Worm (Caenorhabditis elegans) whole organism, young adult: Measurements from ENCODE around the gene his-69.

Experiments
- B0019.2 ChIP-seq: fragments of 200-800 bp; sonication (Bioruptor generic); conservative IDR thresholded peaks from 2 replicates; pipeline ENCODE4 v1.3.6; 2022; ENCODE audit warnings: missing genetic modification reagents, missing genetic modification characterization, missing compliant biosample characterization
- B0035.1 ChIP-seq: sonication (generic microtip); optimal IDR thresholded peaks from 2 replicates; lab custom pipeline; 2016; ENCODE audit warnings: missing genetic modification characterization, mild to moderate bottlenecking, missing compliant biosample characterization, missing genotype, missing genetic modification reagents
- F22D6.2 ChIP-seq: sonication (generic microtip); optimal IDR thresholded peaks from 2 replicates; lab custom pipeline; 2016; ENCODE audit warnings: mild to moderate bottlenecking, missing genetic modification characterization, missing compliant biosample characterization
- F33H1.4 ChIP-seq: fragments of 200-800 bp; sonication (Bioruptor generic); IDR thresholded peaks from 2 replicates; pipeline ENCODE4 v1.3.6; 2022; ENCODE audit warnings: missing genetic modification reagents, missing genetic modification characterization, missing compliant biosample characterization
- F39B2.1 ChIP-seq: fragments of 200-800 bp; sonication (Bioruptor generic); IDR thresholded peaks from 2 replicates; pipeline ENCODE4 v1.3.6; 2022; ENCODE audit warnings: missing genetic modification reagents, missing genetic modification characterization, missing compliant biosample characterization
- F49E8.2 ChIP-seq: sonication (generic microtip); optimal IDR thresholded peaks from 3 replicates; lab custom pipeline; 2017; ENCODE audit warnings: missing genetic modification characterization, mild to moderate bottlenecking, missing compliant biosample characterization, antibody characterized with exemption, moderate library complexity; ENCODE audit not compliant: insufficient read depth
- Y53F4B.3 ChIP-seq: fragments of 200-800 bp; sonication (Bioruptor generic); IDR thresholded peaks from 2 replicates; pipeline ENCODE4 v1.3.6; 2022; ENCODE audit warnings: missing genetic modification reagents, missing genetic modification characterization, missing compliant biosample characterization
- Y56A3A.18 ChIP-seq: fragments of 200-800 bp; sonication (Bioruptor generic); IDR thresholded peaks from 2 replicates; pipeline ENCODE4 v1.3.6; 2022; ENCODE audit warnings: missing genetic modification reagents, missing genetic modification characterization, missing compliant biosample characterization
- akir-1 ChIP-seq: fragments of 200-800 bp; sonication (Bioruptor generic); optimal IDR thresholded peaks from 2 replicates; lab custom pipeline; 2018; ENCODE audit warnings: mild to moderate bottlenecking, missing genetic modification characterization, moderate library complexity, missing compliant biosample characterization
- ama-1 ChIP-seq, 3 experiments: fragments of 150-350 bp in 1 of 3; sonication (generic microtip) in 2 of 3; optimal IDR thresholded peaks; 2 replicates each; lab custom pipeline; 2014 to 2018; ENCODE audit warnings: missing biosample characterization in 2 of 3, missing genetic modification characterization in 2 of 3, missing genetic modification reagents in 2 of 3
- athp-1 ChIP-seq: sonication (generic microtip); optimal IDR thresholded peaks from 2 replicates; lab custom pipeline; 2017; ENCODE audit warnings: mild to moderate bottlenecking, missing genetic modification characterization, missing compliant biosample characterization
- attf-6 ChIP-seq: fragments of 200-800 bp; sonication (Bioruptor generic); IDR thresholded peaks from 2 replicates; pipeline ENCODE4 v1.3.6; 2022; ENCODE audit warnings: missing genetic modification reagents, missing genetic modification characterization, missing compliant biosample characterization
- bed-1 ChIP-seq: fragments of 200-800 bp; sonication (Bioruptor generic); IDR thresholded peaks from 2 replicates; pipeline ENCODE4 v1.3.6; 2022; ENCODE audit warnings: missing genetic modification reagents, missing genetic modification characterization, missing compliant biosample characterization
- cebp-1 ChIP-seq, 2 experiments: fragments of 200-800 bp in 1 of 2; sonication (Bioruptor generic) in 1 of 2; sonication (generic microtip) in 1 of 2; IDR thresholded peaks in 1 of 2; optimal IDR thresholded peaks in 1 of 2; 2 replicates each; pipeline versions ENCODE4 v1.3.6 to Lab custom; 2017 to 2022; ENCODE audit warnings: missing compliant biosample characterization in 2 of 2, missing genetic modification characterization in 2 of 2, mild to moderate bottlenecking in 1 of 2, missing genetic modification reagents in 1 of 2, moderate library complexity in 1 of 2
- ceh-100 ChIP-seq: fragments of 200-800 bp; sonication (Bioruptor generic); IDR thresholded peaks from 2 replicates; pipeline ENCODE4 v1.3.6; 2022; ENCODE audit warnings: missing genetic modification reagents, missing genetic modification characterization, missing compliant biosample characterization
- ceh-40 ChIP-seq: fragments of 200-800 bp; sonication (Bioruptor generic); IDR thresholded peaks from 2 replicates; pipeline ENCODE4 v1.3.6; 2022; ENCODE audit warnings: missing genetic modification characterization, missing compliant biosample characterization
- ceh-79 ChIP-seq: sonication (generic microtip); optimal IDR thresholded peaks from 2 replicates; lab custom pipeline; 2017; ENCODE audit warnings: mild to moderate bottlenecking, missing genetic modification characterization, missing compliant biosample characterization
- ceh-91 ChIP-seq: fragments of 200-800 bp; sonication (Bioruptor generic); IDR thresholded peaks from 2 replicates; pipeline ENCODE4 v1.3.6; 2022; ENCODE audit warnings: missing genetic modification reagents, missing genetic modification characterization, missing compliant biosample characterization
- chd-7 ChIP-seq: sonication (generic microtip); optimal IDR thresholded peaks from 2 replicates; lab custom pipeline; 2016; ENCODE audit warnings: mild to moderate bottlenecking, missing genetic modification characterization, moderate library complexity, missing compliant biosample characterization
- egrh-3 ChIP-seq: fragments of 200-800 bp; sonication (Bioruptor generic); IDR thresholded peaks from 2 replicates; pipeline ENCODE4 v1.3.6; 2022; ENCODE audit warnings: missing genetic modification reagents, missing genetic modification characterization, missing compliant biosample characterization
- ekl-4 ChIP-seq: fragments of 200-800 bp; sonication (Bioruptor generic); IDR thresholded peaks from 2 replicates; pipeline ENCODE4 v1.3.6; 2022; ENCODE audit warnings: missing genetic modification reagents, missing genetic modification characterization, missing compliant biosample characterization
- ets-4 ChIP-seq: fragments of 200-800 bp; sonication (Bioruptor generic); optimal IDR thresholded peaks from 2 replicates; lab custom pipeline; 2018; ENCODE audit warnings: mild to moderate bottlenecking, missing genetic modification characterization, missing compliant biosample characterization
- gei-17 ChIP-seq: fragments of 200-800 bp; sonication (Bioruptor generic); optimal IDR thresholded peaks from 2 replicates; lab custom pipeline; 2018; ENCODE audit warnings: mild to moderate bottlenecking, missing genetic modification characterization, missing compliant biosample characterization
- him-1 ChIP-seq: sonication (generic microtip); optimal IDR thresholded peaks from 2 replicates; lab custom pipeline; 2016; ENCODE audit warnings: missing genotype, missing genetic modification reagents, missing genetic modification characterization, missing compliant biosample characterization
- hlh-12 ChIP-seq: sonication (generic microtip); optimal IDR thresholded peaks from 2 replicates; lab custom pipeline; 2016; ENCODE audit warnings: missing genetic modification characterization, missing compliant biosample characterization
- hmg-20 ChIP-seq: fragments of 200-800 bp; sonication (Bioruptor generic); IDR thresholded peaks from 2 replicates; pipeline ENCODE4 v1.3.6; 2022; ENCODE audit warnings: missing genetic modification reagents, missing genetic modification characterization, missing compliant biosample characterization
- lir-1 ChIP-seq: fragments of 200-800 bp; sonication (Bioruptor generic); conservative IDR thresholded peaks from 2 replicates; pipeline ENCODE4 v1.3.6; 2022; ENCODE audit warnings: missing genetic modification reagents, missing genetic modification characterization, missing compliant biosample characterization
- lsl-1 ChIP-seq: fragments of 200-800 bp; sonication (Bioruptor generic); optimal IDR thresholded peaks from 2 replicates; lab custom pipeline; 2018; ENCODE audit warnings: mild to moderate bottlenecking, missing genetic modification characterization, moderate library complexity, missing compliant biosample characterization
- madf-10 ChIP-seq: sonication (generic microtip); optimal IDR thresholded peaks from 2 replicates; lab custom pipeline; 2016; ENCODE audit warnings: mild to moderate bottlenecking, missing genetic modification characterization, missing compliant biosample characterization
- madf-6 ChIP-seq: fragments of 200-800 bp; sonication (Bioruptor generic); IDR thresholded peaks from 2 replicates; pipeline ENCODE4 v1.3.6; 2022; ENCODE audit warnings: missing genetic modification reagents, missing genetic modification characterization, missing compliant biosample characterization
- madf-8 ChIP-seq: fragments of 200-800 bp; sonication (Bioruptor generic); conservative IDR thresholded peaks from 2 replicates; pipeline ENCODE4 v1.3.6; 2022; ENCODE audit warnings: missing genetic modification reagents, missing genetic modification characterization, missing compliant biosample characterization
- mcd-1 ChIP-seq: fragments of 200-800 bp; sonication (Bioruptor generic); IDR thresholded peaks from 2 replicates; pipeline ENCODE4 v1.3.6; 2022; ENCODE audit warnings: missing genetic modification reagents, missing genetic modification characterization, missing compliant biosample characterization
- mel-28 ChIP-seq: sonication (generic microtip); optimal IDR thresholded peaks from 2 replicates; lab custom pipeline; 2016; ENCODE audit warnings: borderline replicate concordance, mild to moderate bottlenecking, missing genetic modification characterization, missing compliant biosample characterization
- mes-4 ChIP-seq: sonication (generic microtip); optimal IDR thresholded peaks from 2 replicates; lab custom pipeline; 2016; ENCODE audit warnings: missing genotype, missing genetic modification characterization, missing compliant biosample characterization
- nhr-120 ChIP-seq: fragments of 200-800 bp; sonication (Bioruptor generic); IDR thresholded peaks from 2 replicates; pipeline ENCODE4 v1.3.6; 2022; ENCODE audit warnings: missing genetic modification characterization, missing compliant biosample characterization
- nhr-179 ChIP-seq: sonication (generic microtip); optimal IDR thresholded peaks from 2 replicates; lab custom pipeline; 2016; ENCODE audit warnings: mild to moderate bottlenecking, missing genetic modification characterization, missing compliant biosample characterization
- nhr-80 ChIP-seq: sonication (generic microtip); optimal IDR thresholded peaks from 2 replicates; lab custom pipeline; 2016; ENCODE audit warnings: missing genetic modification characterization, missing compliant biosample characterization
- nhr-90 ChIP-seq: sonication (generic microtip); optimal IDR thresholded peaks from 2 replicates; lab custom pipeline; 2016; ENCODE audit warnings: missing genotype, mild to moderate bottlenecking, missing genetic modification characterization, missing compliant biosample characterization
- pbrm-1 ChIP-seq: fragments of 200-800 bp; sonication (Bioruptor generic); IDR thresholded peaks from 2 replicates; pipeline ENCODE4 v1.3.6; 2022; ENCODE audit warnings: missing genetic modification reagents, missing genetic modification characterization, missing compliant biosample characterization
- rec-8 ChIP-seq, 2 experiments: sonication (generic microtip); optimal IDR thresholded peaks; 2 replicates each; lab custom pipeline; 2016; ENCODE audit warnings: mild to moderate bottlenecking in 2 of 2, missing genetic modification characterization in 2 of 2, missing genetic modification reagents in 2 of 2, missing genotype in 2 of 2, missing biosample characterization in 1 of 2, missing compliant biosample characterization in 1 of 2, moderate library complexity in 1 of 2
- sdz-38 ChIP-seq: sonication (generic microtip); optimal IDR thresholded peaks from 2 replicates; lab custom pipeline; 2016; ENCODE audit warnings: missing genotype, missing genetic modification characterization, missing compliant biosample characterization
- sea-2 ChIP-seq: fragments of 200-800 bp; sonication (Bioruptor generic); IDR thresholded peaks from 2 replicates; pipeline ENCODE4 v1.3.6; 2022; ENCODE audit warnings: missing genetic modification characterization, missing compliant biosample characterization
- snpc-3.4 ChIP-seq: sonication (generic microtip); optimal IDR thresholded peaks from 2 replicates; lab custom pipeline; 2017; ENCODE audit warnings: missing genetic modification characterization, mild to moderate bottlenecking, missing compliant biosample characterization, antibody characterized with exemption, moderate library complexity, missing genotype, missing genetic modification reagents
- somi-1 ChIP-seq: fragments of 200-800 bp; sonication (Bioruptor generic); optimal IDR thresholded peaks from 2 replicates; lab custom pipeline; 2018; ENCODE audit warnings: mild to moderate bottlenecking, missing genetic modification characterization, missing compliant biosample characterization
- unc-130 ChIP-seq: sonication (generic microtip); optimal IDR thresholded peaks from 2 replicates; lab custom pipeline; 2016; ENCODE audit warnings: missing genetic modification reagents, missing genetic modification characterization, missing compliant biosample characterization
- unc-62 ChIP-seq: fragments of 150-350 bp; optimal IDR thresholded peaks from 2 replicates; lab custom pipeline; 2014; ENCODE audit warnings: missing biosample characterization, missing genetic modification reagents, missing genetic modification characterization

his-69 gene

DNA sequence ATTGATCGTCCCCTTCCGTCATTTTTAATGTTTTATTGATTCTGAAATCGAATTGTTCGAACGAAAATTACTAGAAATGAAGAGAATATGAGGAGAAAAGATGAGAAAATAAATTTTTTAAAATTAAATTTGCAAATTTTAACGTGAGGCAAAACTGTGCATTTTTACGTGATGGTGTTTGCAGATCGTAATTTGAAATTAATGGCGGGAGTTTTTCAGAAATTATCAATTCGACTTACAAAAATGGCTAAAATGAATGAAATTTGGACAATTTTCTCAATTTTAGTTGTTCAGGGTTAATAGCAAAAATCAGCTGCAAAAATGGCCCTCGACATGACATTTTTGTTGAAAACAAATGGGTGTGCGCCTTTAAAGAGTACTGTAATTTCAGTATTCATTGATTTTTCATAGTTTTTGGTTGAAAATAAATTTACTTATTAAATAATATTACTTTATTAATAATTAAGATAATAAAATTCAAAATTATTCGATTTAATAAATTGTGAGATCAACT, 39.6 kb upstream of the his-69 start, which contains the start of gene rei-1 (continued):
- TF ChIP-seq mcd-1 (GFP tag; lab: Robert Waterston, UW) (no peak), F39B2.1 (GFP tag; lab: Robert Waterston, UW) (no peak), mes-4 (no peak), nhr-120 (GFP tag; lab: Robert Waterston, UW) (no peak), ekl-4 (GFP tag; lab: Robert Waterston, UW) (no peak), hmg-20 (GFP tag; lab: Robert Waterston, UW) (no peak), snpc-3.4 (tag; lab: Kevin White, UChicago) (no peak), madf-10 (no peak), madf-8 (GFP tag; lab: Robert Waterston, UW) (peak; percentile 29), nhr-80 (tag; lab: Kevin White, UChicago) (no peak), ceh-91 (GFP tag; lab: Robert Waterston, UW) (no peak), egrh-3 (GFP tag; lab: Robert Waterston, UW) (no peak), ets-4 (GFP tag; lab: Kevin White, UChicago) (no peak), F49E8.2 (no peak), nhr-90 (tag; lab: Kevin White, UChicago) (no peak), somi-1 (no peak), lir-1 (no peak), B0019.2 (GFP tag; lab: Robert Waterston, UW) (no peak), gei-17 (GFP tag; lab: Kevin White, UChicago) (no peak), him-1 (tag; lab: Kevin White, UChicago) (no peak), bed-1 (GFP tag; lab: Robert Waterston, UW) (no peak)
- TF ChIP-seq, all 124 proteins: peak for 8

- TF ChIP-seq B0035.1 (no peak), pbrm-1 (GFP tag; lab: Robert Waterston, UW) (peak; percentile 49; the same call in 1 of the 2 replicates), egrh-3 (GFP tag; lab: Robert Waterston, UW) (no peak), madf-6 (GFP tag; lab: Robert Waterston, UW) (peak; percentile 79), F22D6.2 (tag; lab: Kevin White, UChicago) (no peak), lsl-1 (no peak), madf-10 (no peak), ama-1 (optimal IDR thresholded peaks at IDR 0.05; lab: Kevin White, UChicago) (peak; percentile 61), ama-1 (GFP tag; optimal IDR thresholded peaks at IDR 0.05; lab: Kevin White, UChicago) (no peak), rec-8 (tag; optimal IDR thresholded peaks at IDR 0.05; lab: Kevin White, UChicago) (no peak), mel-28 (tag; lab: Kevin White, UChicago) (peak; percentile 61), ceh-79 (tag; lab: Kevin White, UChicago) (no peak), F33H1.4 (GFP tag; lab: Robert Waterston, UW) (no peak), somi-1 (no peak), cebp-1 (GFP tag; IDR thresholded peaks at IDR 0.05; lab: Robert Waterston, UW) (no peak), cebp-1 (tag; optimal IDR thresholded peaks at IDR 0.05; lab: Kevin White, UChicago) (peak; percentile 24), attf-6 (0 out of 2 replicates have a peak, but pooled peaks have one; percentile 9), ceh-40 (no peak), ceh-100 (GFP tag; lab: Robert Waterston, UW) (peak; percentile 21; the same call in 1 of the 2 replicates), nhr-179 (tag; lab: Kevin White, UChicago) (no peak), sdz-38 (tag; lab: Kevin White, UChicago) (no peak), unc-130 (GFP tag; lab: Kevin White, UChicago) (no peak), Y53F4B.3 (GFP tag; lab: Robert Waterston, UW) (no peak), sea-2 (no peak), unc-62 (no peak), akir-1 (GFP tag; lab: Kevin White, UChicago) (no peak), athp-1 (tag; lab: Kevin White, UChicago) (no peak), Y56A3A.18 (GFP tag; lab: Robert Waterston, UW) (no peak), chd-7 (tag; lab: Kevin White, UChicago) (peak; percentile 35), nhr-80 (tag; lab: Kevin White, UChicago) (no peak), B0019.2 (GFP tag; lab: Robert Waterston, UW) (no peak), madf-8 (GFP tag; lab: Robert Waterston, UW) (no peak), hlh-12 (tag; lab: Kevin White, UChicago) (no peak)
These were observed 37.9 kb upstream of the his-69 start for ce11 chrIII:4096370-4096842.
